Fruit fly (Drosophila melanogaster): Measurements from ENCODE around the gene CG15429.

DNA sequence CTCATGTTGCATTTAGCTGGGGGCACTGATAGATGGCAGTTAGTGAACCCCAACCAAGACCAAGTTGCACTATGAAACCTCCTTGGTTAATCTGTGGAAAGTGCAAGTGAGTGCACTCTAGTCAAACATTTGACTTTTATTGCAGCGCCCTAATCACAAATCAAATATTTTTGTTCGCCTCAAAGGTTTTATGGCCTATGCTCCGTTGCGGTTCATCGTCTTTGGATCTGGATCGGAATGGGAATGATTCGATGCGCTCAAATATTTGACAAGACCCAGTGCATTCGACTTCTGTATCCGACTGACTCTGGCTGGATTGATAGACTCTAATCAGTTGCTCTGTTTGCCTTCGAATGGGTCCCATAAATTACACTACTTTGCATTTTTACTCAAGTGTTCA is 12.1 kb downstream of the CG15429 start:
- TF ChIP-seq CTCF (optimal IDR thresholded peaks at IDR 0.05) (no peak), CG8478 (optimal IDR thresholded peaks at IDR 0.05) (no peak)

Measured in S2 (cell line).